Fruit fly (Drosophila melanogaster): ENCODE measurements around the gene SdhC.

- TF ChIP-seq ttk (optimal IDR thresholded peaks at IDR 0.05) (no peak), psq (optimal IDR thresholded peaks at IDR 0.05) (no peak), Sin3A (optimal IDR thresholded peaks at IDR 0.05) (no peak)
Measured at dm6 chr3R:11226496-11226895, 16.8 kb upstream of the SdhC start, which contains the start of gene CG17726.

Data from Kc167 (cell line).